Fruit fly (Drosophila melanogaster) whole organism, adult: ENCODE results near the gene Sec15.
A peak's percentile ranks its signal among the peaks of the same experiment; 100 is the strongest.

ENCODE experiments used
- CG11617 ChIP-seq: fragments of 200-800 bp; sonication (Bioruptor generic); optimal IDR thresholded peaks from 2 replicates; lab custom pipeline; 2017; ENCODE audit warnings: mild to moderate bottlenecking, missing biosample characterization, missing genetic modification reagents, missing genetic modification characterization
- CG12768 ChIP-seq: fragments of 200-800 bp; sonication (Bioruptor generic); optimal IDR thresholded peaks from 2 replicates; lab custom pipeline; 2017; ENCODE audit warnings: missing biosample characterization, missing genetic modification characterization, mild to moderate bottlenecking, moderate library complexity, missing genetic modification reagents
- CG14711 ChIP-seq: fragments of 200-800 bp; sonication (Bioruptor generic); optimal IDR thresholded peaks from 2 replicates; lab custom pipeline; 2018; ENCODE audit warnings: missing biosample characterization, mild to moderate bottlenecking, missing genetic modification characterization, moderate library complexity
- CG1620 ChIP-seq: fragments of 200-800 bp; sonication (Bioruptor generic); optimal IDR thresholded peaks from 2 replicates; lab custom pipeline; 2016; ENCODE audit warnings: missing biosample characterization, missing genetic modification characterization
- CG33017 ChIP-seq: fragments of 200-800 bp; sonication (Bioruptor generic); optimal IDR thresholded peaks from 2 replicates; lab custom pipeline; 2018; ENCODE audit warnings: missing biosample characterization, mild to moderate bottlenecking, missing genetic modification characterization, moderate library complexity
- CG5204 ChIP-seq: fragments of 200-800 bp; sonication (Bioruptor generic); optimal IDR thresholded peaks from 2 replicates; lab custom pipeline; 2016; ENCODE audit warnings: missing biosample characterization, missing genetic modification characterization
- CG7045 ChIP-seq: fragments of 200-800 bp; sonication (Bioruptor generic); optimal IDR thresholded peaks from 2 replicates; lab custom pipeline; 2017; ENCODE audit warnings: missing biosample characterization, mild to moderate bottlenecking, missing genetic modification characterization
- CG7101 ChIP-seq: fragments of 200-800 bp; sonication (Bioruptor generic); optimal IDR thresholded peaks from 2 replicates; lab custom pipeline; 2018; ENCODE audit warnings: missing biosample characterization, mild to moderate bottlenecking, missing genetic modification characterization, moderate library complexity
- Clk ChIP-seq: fragments of 200-800 bp; sonication (Bioruptor generic); optimal IDR thresholded peaks from 2 replicates; lab custom pipeline; 2017; ENCODE audit warnings: missing biosample characterization, missing genetic modification characterization
- Crg-1 ChIP-seq: fragments of 200-800 bp; sonication (Bioruptor generic); optimal IDR thresholded peaks from 2 replicates; lab custom pipeline; 2016; ENCODE audit warnings: missing biosample characterization, missing genetic modification characterization
- Hr96 ChIP-seq: fragments of 200-800 bp; sonication (Bioruptor generic); optimal IDR thresholded peaks from 2 replicates; lab custom pipeline; 2016; ENCODE audit warnings: missing biosample characterization, missing genetic modification characterization
- Mnt ChIP-seq: fragments of 200-800 bp; sonication (Bioruptor generic); optimal IDR thresholded peaks from 2 replicates; lab custom pipeline; 2016; ENCODE audit warnings: missing biosample characterization, mild to moderate bottlenecking, missing genetic modification characterization
- bab1 ChIP-seq: fragments of 200-800 bp; sonication (Bioruptor generic); optimal IDR thresholded peaks from 3 replicates; lab custom pipeline; 2019; ENCODE audit warnings: missing biosample characterization, mild to moderate bottlenecking, missing genetic modification characterization, moderate library complexity
- cic ChIP-seq: fragments of 200-800 bp; sonication (Bioruptor generic); optimal IDR thresholded peaks from 2 replicates; lab custom pipeline; 2017; ENCODE audit warnings: missing biosample characterization, mild to moderate bottlenecking, missing genetic modification characterization, moderate library complexity
- cnc ChIP-seq, 2 experiments: fragments of >200 bp; optimal IDR thresholded peaks; 2 replicates each; lab custom pipeline; 2017
- kay ChIP-seq: fragments of 200-800 bp; sonication (Bioruptor generic); peaks from one replicate; lab custom pipeline; 2016; ENCODE audit warnings: missing biosample characterization, missing genetic modification characterization, borderline replicate concordance
- ovo ChIP-seq: fragments of 200-800 bp; sonication (Bioruptor generic); optimal IDR thresholded peaks from 2 replicates; lab custom pipeline; 2016; ENCODE audit warnings: missing biosample characterization, missing genetic modification characterization
- pad ChIP-seq: fragments of 200-800 bp; sonication (Bioruptor generic); optimal IDR thresholded peaks from 3 replicates; lab custom pipeline; 2017; ENCODE audit warnings: missing biosample characterization, missing genetic modification characterization, mild to moderate bottlenecking, moderate library complexity, missing genetic modification reagents
- tj ChIP-seq: fragments of 200-800 bp; sonication (Bioruptor generic); optimal IDR thresholded peaks from 3 replicates; lab custom pipeline; 2017; ENCODE audit warnings: missing biosample characterization, mild to moderate bottlenecking, missing genetic modification characterization, moderate library complexity
- toe ChIP-seq: fragments of 200-800 bp; sonication (Bioruptor generic); optimal IDR thresholded peaks from 2 replicates; lab custom pipeline; 2016; ENCODE audit warnings: missing biosample characterization, missing genetic modification characterization

Gene Sec15

DNA sequence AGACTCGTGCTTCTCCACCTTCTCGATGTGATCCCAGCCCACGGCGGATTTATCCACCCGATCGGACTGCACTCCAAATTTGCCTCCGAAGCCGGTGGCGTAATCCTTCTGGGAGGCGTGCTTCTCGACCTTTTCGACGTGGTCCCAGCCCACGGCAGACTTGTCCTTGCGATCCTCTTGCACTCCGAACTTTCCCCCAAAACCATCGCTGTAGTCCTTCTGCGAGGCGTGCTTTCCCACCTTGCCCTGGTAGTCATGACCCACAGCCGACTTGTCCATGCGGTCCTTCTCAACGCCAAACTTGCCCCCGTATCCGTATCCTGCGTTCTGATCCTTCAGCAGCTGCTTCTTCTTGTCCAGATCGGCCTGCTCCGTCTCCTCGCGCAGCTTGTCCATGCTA, 44.3 kb downstream of the Sec15 start:
- TF ChIP-seq bab1 (GFP tag; lab: Kevin White, UChicago) (no peak), CG12768 (no peak), CG11617 (GFP tag; lab: Kevin White, UChicago) (no peak), kay (GFP tag; lab: Kevin White, UChicago) (no peak), Mnt (no peak), ovo (GFP tag; lab: Kevin White, UChicago) (no peak), Hr96 (GFP tag; lab: Kevin White, UChicago) (no peak), tj (GFP tag; lab: Kevin White, UChicago) (no peak), toe (GFP tag; lab: Kevin White, UChicago) (no peak), Crg-1 (GFP tag; lab: Kevin White, UChicago) (no peak), CG33017 (tag; lab: Kevin White, UChicago) (no peak), CG7045 (GFP tag; lab: Kevin White, UChicago) (no peak), Clk (GFP tag; lab: Kevin White, UChicago) (no peak), CG14711 (tag; lab: Kevin White, UChicago) (no peak)

DNA sequence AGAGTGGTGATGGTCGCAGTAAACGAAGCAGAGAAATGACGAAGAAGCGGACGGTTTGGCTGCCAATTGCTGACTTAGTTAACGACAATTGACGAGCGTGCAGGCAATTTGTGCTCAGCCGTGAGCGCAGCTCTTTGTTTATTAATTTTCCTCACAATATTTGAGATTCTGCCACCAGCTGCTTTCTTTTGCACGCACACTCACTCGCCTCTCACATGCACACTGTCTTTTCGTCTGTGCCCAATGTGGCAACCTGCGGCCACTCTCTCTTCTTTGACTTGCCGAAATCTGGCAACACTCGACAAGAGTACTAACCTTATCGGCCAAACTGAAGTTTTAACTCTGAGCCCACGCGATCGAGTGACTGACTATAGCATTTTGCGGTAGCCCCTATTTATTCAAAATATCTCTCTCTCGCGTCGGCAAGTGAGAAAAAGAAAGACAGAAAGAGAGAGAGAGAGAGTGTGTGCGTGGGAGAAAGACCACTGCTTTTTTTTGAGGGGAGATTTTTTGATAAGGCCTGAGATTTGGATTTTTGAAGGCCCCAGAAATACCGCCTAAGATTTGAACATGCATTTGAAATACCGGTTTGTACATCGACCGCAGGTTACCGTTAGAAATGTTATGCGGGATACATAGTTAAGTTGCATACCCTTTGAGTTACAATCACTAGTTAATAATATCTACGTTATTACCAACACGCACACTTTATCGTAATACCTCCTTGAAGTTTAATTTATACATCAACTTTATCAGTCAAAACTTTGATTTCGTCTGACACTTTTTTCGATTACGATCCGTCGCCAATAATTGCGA, 47.1 kb downstream of the Sec15 start, which contains the start of gene Mvl:
TSS of gene Mvl (minus strand) at position 371 of the 816 bp plus-strand sequence.
- TF ChIP-seq CG11617 (GFP tag; lab: Kevin White, UChicago) (no peak), CG12768 (peak; percentile 19), CG5204 (no peak), cnc (optimal IDR thresholded peaks at IDR 0.05; lab: Kevin White, UChicago) (no peak), cic (GFP tag; lab: Kevin White, UChicago) (peak; percentile 10), ovo (GFP tag; lab: Kevin White, UChicago) (peak; percentile 37), CG14711 (tag; lab: Kevin White, UChicago) (no peak), CG1620 (GFP tag; lab: Kevin White, UChicago) (no peak), CG7101 (peak; percentile 11), Hr96 (GFP tag; lab: Kevin White, UChicago) (no peak), tj (GFP tag; lab: Kevin White, UChicago) (peak; percentile 59), toe (GFP tag; lab: Kevin White, UChicago) (no peak), Crg-1 (GFP tag; lab: Kevin White, UChicago) (no peak), kay (GFP tag; lab: Kevin White, UChicago) (no peak), pad (peak; percentile 98), CG7045 (GFP tag; lab: Kevin White, UChicago) (no peak), Mnt (peak; percentile 76), Clk (GFP tag; lab: Kevin White, UChicago) (no peak), bab1 (GFP tag; lab: Kevin White, UChicago) (no peak), CG33017 (tag; lab: Kevin White, UChicago) (no peak)

- no peak for TF ChIP-seq bab1 (GFP tag; lab: Kevin White, UChicago)
- TF ChIP-seq CG7045 (GFP tag; lab: Kevin White, UChicago), result no peak
- TF ChIP-seq Hr96 (GFP tag; lab: Kevin White, UChicago), result no peak
- no peak for TF ChIP-seq CG12768
- no peak for TF ChIP-seq ovo (GFP tag; lab: Kevin White, UChicago)
- no peak for TF ChIP-seq cic (GFP tag; lab: Kevin White, UChicago)
- TF ChIP-seq CG11617 (GFP tag; lab: Kevin White, UChicago), result no peak
- no peak for TF ChIP-seq CG33017 (tag; lab: Kevin White, UChicago)
- TF ChIP-seq CG7101, result no peak
- no peak for TF ChIP-seq tj (GFP tag; lab: Kevin White, UChicago)
- no peak for TF ChIP-seq CG5204
- no peak for TF ChIP-seq Clk (GFP tag; lab: Kevin White, UChicago)
- no peak for TF ChIP-seq toe (GFP tag; lab: Kevin White, UChicago)
- TF ChIP-seq cnc (optimal IDR thresholded peaks at IDR 0.05; lab: Kevin White, UChicago), result no peak
- TF ChIP-seq Crg-1 (GFP tag; lab: Kevin White, UChicago), result no peak
- TF ChIP-seq pad, result no peak
- no peak for TF ChIP-seq CG1620 (GFP tag; lab: Kevin White, UChicago)
Measured at dm6 chr3R:21059486-21060356, 48.1 kb downstream of the Sec15 start.

DNA sequence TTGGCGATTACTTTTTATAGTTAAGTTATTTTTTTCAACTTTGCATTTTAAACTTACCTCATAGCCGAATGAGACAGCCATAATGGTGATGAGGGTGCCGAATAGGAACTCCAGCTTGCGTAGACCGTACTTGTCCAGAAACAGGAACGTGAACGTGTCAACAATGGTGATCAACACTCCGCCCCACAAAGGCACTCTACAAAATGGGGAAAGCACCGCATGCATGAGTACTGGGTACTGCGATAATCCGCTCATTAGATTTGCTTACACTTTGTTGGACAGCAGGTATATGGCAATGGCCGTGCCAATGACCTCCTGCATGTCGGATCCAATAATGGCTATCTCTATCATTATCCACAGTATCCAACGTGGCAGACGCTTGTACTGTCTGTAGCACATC, 50.3 kb downstream of the Sec15 start:
- TF ChIP-seq CG1620 (GFP tag; lab: Kevin White, UChicago), result no peak
- TF ChIP-seq ovo (GFP tag; lab: Kevin White, UChicago), result no peak
- TF ChIP-seq pad, result no peak
- no peak for TF ChIP-seq CG12768
- TF ChIP-seq toe (GFP tag; lab: Kevin White, UChicago), result no peak
- no peak for TF ChIP-seq CG7101
- TF ChIP-seq bab1 (GFP tag; lab: Kevin White, UChicago), result no peak
- no peak for TF ChIP-seq Crg-1 (GFP tag; lab: Kevin White, UChicago)
